Worm (Caenorhabditis elegans): ENCODE results near the gene srg-3.

DNA sequence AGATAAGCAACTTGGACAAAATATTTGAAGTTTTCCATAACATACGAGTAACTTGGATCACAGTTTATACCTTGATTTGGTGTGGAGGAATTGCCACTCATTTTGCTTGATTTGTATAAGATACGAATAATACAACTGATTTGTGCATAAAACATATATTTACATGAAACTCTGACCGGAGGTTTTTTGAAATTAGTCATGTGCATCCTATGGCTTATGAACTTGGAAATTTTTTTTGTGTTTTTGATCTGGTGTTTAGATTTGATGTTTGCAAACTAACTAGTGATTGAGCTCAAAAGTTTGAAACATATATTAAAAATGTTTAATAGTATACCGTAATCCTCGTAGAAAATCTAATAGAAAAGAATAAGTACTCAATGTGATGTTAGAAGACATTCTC lies 15.4 kb downstream of the srg-3 start, which contains the start of gene srg-8:
- TF ChIP-seq nhr-25 (tag; optimal IDR thresholded peaks at IDR 0.05; ENCODE audit: borderline replicate concordance, insufficient read depth), result no peak
- TF ChIP-seq Y75B8A.6 (GFP tag; IDR thresholded peaks at IDR 0.05), result no peak
- no peak for TF ChIP-seq nhr-77 (tag; optimal IDR thresholded peaks at IDR 0.05)
- no peak for TF ChIP-seq set-16 (GFP tag; IDR thresholded peaks at IDR 0.05)
- no peak for TF ChIP-seq snpc-4 (tag; optimal IDR thresholded peaks at IDR 0.05)
- TF ChIP-seq dpl-1 (GFP tag; optimal IDR thresholded peaks at IDR 0.05), result no peak
- TF ChIP-seq mdt-29 (GFP tag; IDR thresholded peaks at IDR 0.05), result no peak
- TF ChIP-seq aly-2 (tag; optimal IDR thresholded peaks at IDR 0.05), result no peak
- TF ChIP-seq tag-97 (GFP tag; IDR thresholded peaks at IDR 0.05), result no peak
- no peak for TF ChIP-seq mep-1 (tag; optimal IDR thresholded peaks at IDR 0.05)
- TF ChIP-seq daf-12 (tag; optimal IDR thresholded peaks at IDR 0.05), result no peak
- TF ChIP-seq cey-2 (tag; optimal IDR thresholded peaks at IDR 0.05; ENCODE audit: borderline replicate concordance, insufficient read depth), result no peak
- no peak for TF ChIP-seq daf-8 (GFP tag; IDR thresholded peaks at IDR 0.05)

Measured in whole organism, L4 larva.